Fruit fly (Drosophila melanogaster) whole organism, embryonic: ENCODE measurements around the gene Tsp5D.
A peak's percentile ranks its signal among the peaks of the same experiment; 100 is the strongest.

Experiments
- B-H2 ChIP-seq: fragments of 200-800 bp; sonication (Bioruptor generic); optimal IDR thresholded peaks from 2 replicates; lab custom pipeline; 2018; ENCODE audit warnings: missing biosample characterization, mild to moderate bottlenecking, missing genetic modification characterization
- CG10209 ChIP-seq: fragments of 200-800 bp; sonication (Bioruptor generic); optimal IDR thresholded peaks from 3 replicates; lab custom pipeline; 2017; ENCODE audit warnings: missing biosample characterization, mild to moderate bottlenecking, missing genetic modification characterization, missing genetic modification reagents
- CG10959 ChIP-seq: fragments of 200-800 bp; sonication (Bioruptor generic); IDR thresholded peaks from 2 replicates; pipeline ENCODE4 v1.3.6; 2022; ENCODE audit warnings: missing biosample characterization, missing genetic modification characterization
- CG11456 ChIP-seq: fragments of 200-800 bp; sonication (Bioruptor generic); IDR thresholded peaks from 3 replicates; pipeline ENCODE4 v1.3.6; 2022; ENCODE audit warnings: missing biosample characterization, missing genetic modification characterization
- CG11504 ChIP-seq: fragments of 200-800 bp; sonication (Bioruptor generic); optimal IDR thresholded peaks from 3 replicates; lab custom pipeline; 2019; ENCODE audit warnings: missing biosample characterization, mild to moderate bottlenecking, missing genetic modification characterization, moderate library complexity
- CG13624 ChIP-seq: fragments of 200-800 bp; sonication (Bioruptor generic); optimal IDR thresholded peaks from 2 replicates; lab custom pipeline; 2016; ENCODE audit warnings: missing biosample characterization, missing genetic modification characterization
- CG13894 ChIP-seq: fragments of 200-800 bp; sonication (Bioruptor generic); optimal IDR thresholded peaks from 3 replicates; lab custom pipeline; 2018; ENCODE audit warnings: missing biosample characterization, mild to moderate bottlenecking, missing genetic modification characterization, moderate library complexity
- CG16779 ChIP-seq: fragments of 200-800 bp; sonication (Bioruptor generic); IDR thresholded peaks from 2 replicates; pipeline ENCODE4 v1.3.6; 2022; ENCODE audit warnings: missing biosample characterization, missing genetic modification characterization
- CG16813 ChIP-seq: fragments of 200-800 bp; sonication (Bioruptor generic); IDR thresholded peaks from 3 replicates; pipeline ENCODE4 v1.3.6; 2022; ENCODE audit warnings: missing biosample characterization, missing genetic modification characterization; ENCODE audit not compliant: partially characterized antibody
- CG4360 ChIP-seq: fragments of 200-800 bp; sonication (Bioruptor generic); IDR thresholded peaks from 2 replicates; pipeline ENCODE4 v1.3.6; 2022; ENCODE audit warnings: missing biosample characterization, missing genetic modification characterization
- CG6175 ChIP-seq: fragments of 200-800 bp; sonication (Bioruptor generic); IDR thresholded peaks from 3 replicates; pipeline ENCODE4 v1.3.6; 2022; ENCODE audit warnings: missing biosample characterization, missing genetic modification characterization
- CG6254 ChIP-seq: fragments of 200-800 bp; sonication (Bioruptor generic); optimal IDR thresholded peaks from 3 replicates; lab custom pipeline; 2017; ENCODE audit warnings: mild to moderate bottlenecking, missing biosample characterization, missing genetic modification reagents, missing genetic modification characterization
- CG8388 ChIP-seq: fragments of 200-800 bp; sonication (Bioruptor generic); optimal IDR thresholded peaks from 2 replicates; lab custom pipeline; 2019; ENCODE audit warnings: missing biosample characterization, mild to moderate bottlenecking, missing genetic modification characterization, moderate library complexity
- CG8924 ChIP-seq: fragments of 200-800 bp; optimal IDR thresholded peaks from 3 replicates; lab custom pipeline; 2019; ENCODE audit warnings: missing biosample characterization, mild to moderate bottlenecking, missing genetic modification characterization, moderate library complexity
- Chrac-16 ChIP-seq: fragments of 200-800 bp; sonication (Bioruptor generic); optimal IDR thresholded peaks from 3 replicates; lab custom pipeline; 2016; ENCODE audit warnings: missing biosample characterization, missing genetic modification characterization
- Deaf1 ChIP-seq: fragments of 200-800 bp; optimal IDR thresholded peaks from 3 replicates; lab custom pipeline; 2019; ENCODE audit warnings: missing biosample characterization, mild to moderate bottlenecking, missing genetic modification characterization, moderate library complexity
- Dip3 ChIP-seq: fragments of 200-800 bp; sonication (Bioruptor generic); optimal IDR thresholded peaks from 3 replicates; lab custom pipeline; 2016; ENCODE audit warnings: missing biosample characterization, missing genetic modification characterization
- Dll ChIP-seq: fragments of 200-800 bp; sonication (Bioruptor generic); IDR thresholded peaks from 4 replicates; pipeline ENCODE4 v1.3.6; 2022; ENCODE audit warnings: missing biosample characterization, missing genetic modification characterization; ENCODE audit not compliant: partially characterized antibody
- Myb ChIP-seq: fragments of 200-800 bp; sonication (Bioruptor generic); optimal IDR thresholded peaks from 2 replicates; lab custom pipeline; 2016; ENCODE audit warnings: missing biosample characterization, missing genetic modification characterization
- NK7.1 ChIP-seq: fragments of 200-800 bp; sonication (Bioruptor generic); optimal IDR thresholded peaks from 3 replicates; lab custom pipeline; 2016; ENCODE audit warnings: missing biosample characterization, missing genetic modification characterization
- Nf-YA ChIP-seq: fragments of 200-800 bp; sonication (Bioruptor generic); IDR thresholded peaks from 2 replicates; pipeline ENCODE4 v1.3.6; 2022; ENCODE audit warnings: missing biosample characterization, missing genetic modification characterization
- Oli ChIP-seq: fragments of 200-800 bp; sonication (Bioruptor generic); optimal IDR thresholded peaks from 2 replicates; lab custom pipeline; 2018; ENCODE audit warnings: missing biosample characterization, mild to moderate bottlenecking, missing genetic modification characterization, moderate library complexity
- PHDP ChIP-seq: fragments of 200-800 bp; sonication (Bioruptor generic); optimal IDR thresholded peaks from 3 replicates; lab custom pipeline; 2018; ENCODE audit warnings: missing biosample characterization, mild to moderate bottlenecking, missing genetic modification characterization, moderate library complexity
- Ravus ChIP-seq: fragments of 200-800 bp; sonication (Bioruptor generic); IDR thresholded peaks from 2 replicates; pipeline ENCODE4 v1.3.6; 2022; ENCODE audit warnings: missing biosample characterization, missing genetic modification characterization
- Sox100B ChIP-seq: fragments of 200-800 bp; sonication (Bioruptor generic); optimal IDR thresholded peaks from 3 replicates; lab custom pipeline; 2018; ENCODE audit warnings: missing biosample characterization, mild to moderate bottlenecking, missing genetic modification characterization
- Tbp ChIP-seq: fragments of >200 bp; optimal IDR thresholded peaks from 2 replicates; lab custom pipeline; 2018; ENCODE audit warnings: missing biosample characterization, missing genetic modification characterization
- ap ChIP-seq: fragments of 200-800 bp; sonication (Bioruptor generic); IDR thresholded peaks from 2 replicates; pipeline ENCODE4 v1.3.6; 2022; ENCODE audit warnings: missing biosample characterization, missing genetic modification characterization
- ase ChIP-seq: fragments of 200-800 bp; sonication (Bioruptor generic); IDR thresholded peaks from 3 replicates; pipeline ENCODE4 v1.3.6; 2022; ENCODE audit warnings: missing biosample characterization, missing genetic modification characterization
- ci ChIP-seq: fragments of 200-800 bp; sonication (Bioruptor generic); IDR thresholded peaks from 3 replicates; pipeline ENCODE4 v1.3.6; 2022; ENCODE audit warnings: missing biosample characterization, missing genetic modification characterization
- croc ChIP-seq: fragments of 200-800 bp; sonication (Bioruptor generic); conservative IDR thresholded peaks from 3 replicates; pipeline ENCODE4 v1.3.6; 2022; ENCODE audit warnings: missing biosample characterization, missing genetic modification characterization
- dati ChIP-seq: fragments of 200-800 bp; sonication (Bioruptor generic); IDR thresholded peaks from 2 replicates; pipeline ENCODE4 v1.3.6; 2022; ENCODE audit warnings: missing biosample characterization, missing genetic modification characterization
- disco-r ChIP-seq: fragments of 200-800 bp; sonication (Bioruptor generic); optimal IDR thresholded peaks from 2 replicates; lab custom pipeline; 2016; ENCODE audit warnings: missing biosample characterization, missing genetic modification characterization
- dmrt11E ChIP-seq: fragments of 200-800 bp; sonication (Bioruptor generic); optimal IDR thresholded peaks from 3 replicates; lab custom pipeline; 2018; ENCODE audit warnings: missing biosample characterization, mild to moderate bottlenecking, missing genetic modification characterization, moderate library complexity
- dmrt99B ChIP-seq: fragments of 200-800 bp; sonication (Bioruptor generic); optimal IDR thresholded peaks from 2 replicates; lab custom pipeline; 2018; ENCODE audit warnings: missing biosample characterization, mild to moderate bottlenecking, missing genetic modification characterization, moderate library complexity
- dysf ChIP-seq: fragments of 200-800 bp; sonication (Bioruptor generic); IDR thresholded peaks from 3 replicates; pipeline ENCODE4 v1.3.6; 2022; ENCODE audit warnings: missing biosample characterization, missing genetic modification characterization
- klu ChIP-seq: fragments of 200-800 bp; sonication (Bioruptor generic); IDR thresholded peaks from 2 replicates; pipeline ENCODE4 v1.3.6; 2022; ENCODE audit warnings: missing biosample characterization, missing genetic modification characterization
- knrl ChIP-seq: fragments of 200-800 bp; sonication (Bioruptor generic); IDR thresholded peaks from 3 replicates; pipeline ENCODE4 v1.3.6; 2022; ENCODE audit warnings: missing biosample characterization, missing genetic modification characterization; ENCODE audit not compliant: partially characterized antibody
- lbe ChIP-seq: fragments of 200-800 bp; sonication (Bioruptor generic); optimal IDR thresholded peaks from 2 replicates; lab custom pipeline; 2016; ENCODE audit warnings: missing biosample characterization, mild to moderate bottlenecking, missing genetic modification characterization
- mld ChIP-seq: fragments of 200-800 bp; sonication (Bioruptor generic); IDR thresholded peaks from 3 replicates; pipeline ENCODE4 v1.3.6; 2022; ENCODE audit warnings: missing biosample characterization, missing genetic modification characterization; ENCODE audit not compliant: partially characterized antibody
- oc ChIP-seq: fragments of 200-800 bp; sonication (Bioruptor generic); optimal IDR thresholded peaks from 2 replicates; lab custom pipeline; 2018; ENCODE audit warnings: missing biosample characterization, mild to moderate bottlenecking, missing genetic modification characterization, moderate library complexity
- odd ChIP-seq: fragments of 200-800 bp; sonication (Bioruptor generic); optimal IDR thresholded peaks from 2 replicates; lab custom pipeline; 2017; ENCODE audit warnings: missing biosample characterization, mild to moderate bottlenecking, missing genetic modification characterization
- pita ChIP-seq: fragments of 200-800 bp; sonication (Bioruptor generic); optimal IDR thresholded peaks from 2 replicates; lab custom pipeline; 2017; ENCODE audit warnings: missing biosample characterization, mild to moderate bottlenecking, missing genetic modification characterization
- rib ChIP-seq: fragments of 200-800 bp; sonication (Bioruptor generic); IDR thresholded peaks from 2 replicates; pipeline ENCODE4 v1.3.6; 2022; ENCODE audit warnings: missing biosample characterization, missing genetic modification characterization
- ro ChIP-seq: fragments of 200-800 bp; sonication (Bioruptor generic); IDR thresholded peaks from 2 replicates; pipeline ENCODE4 v1.3.6; 2022; ENCODE audit warnings: missing biosample characterization, missing genetic modification characterization
- slou ChIP-seq: fragments of 200-800 bp; sonication (Bioruptor generic); optimal IDR thresholded peaks from 3 replicates; lab custom pipeline; 2016; ENCODE audit warnings: missing biosample characterization, missing genetic modification characterization
- sna ChIP-seq: fragments of 200-800 bp; sonication (Bioruptor generic); IDR thresholded peaks from 2 replicates; pipeline ENCODE4 v1.3.6; 2022; ENCODE audit warnings: missing biosample characterization, missing genetic modification characterization; ENCODE audit not compliant: partially characterized antibody
- sob ChIP-seq: fragments of 200-800 bp; sonication (Bioruptor generic); IDR thresholded peaks from 2 replicates; pipeline ENCODE4 v1.3.6; 2022; ENCODE audit warnings: missing biosample characterization, missing genetic modification characterization
- sqz ChIP-seq: fragments of 200-800 bp; sonication (Bioruptor generic); optimal IDR thresholded peaks from 3 replicates; lab custom pipeline; 2018; ENCODE audit warnings: missing biosample characterization, mild to moderate bottlenecking, missing genetic modification characterization
- usp ChIP-seq: fragments of >200 bp; optimal IDR thresholded peaks from 2 replicates; lab custom pipeline; 2017; ENCODE audit warnings: missing biosample characterization, missing genetic modification characterization
- z ChIP-seq: fragments of 200-800 bp; sonication (Bioruptor generic); IDR thresholded peaks from 3 replicates; pipeline ENCODE4 v1.3.6; 2022; ENCODE audit warnings: missing biosample characterization, missing genetic modification characterization

Tsp5D gene

dm6 chrX:6037180-6037946 lies 37.3 kb downstream of the Tsp5D start, which contains the start of the genes rux and MCTS1 (continued):
- TF ChIP-seq pita (no peak), CG6254 (GFP tag; lab: Kevin White, UChicago) (no peak), Oli (tag; lab: Kevin White, UChicago) (peak; percentile 6), Dll (GFP tag; lab: Robert Waterston, UW) (peak; percentile 97), ase (GFP tag; lab: Robert Waterston, UW) (no peak), CG6175 (GFP tag; lab: Robert Waterston, UW) (no peak), ci (GFP tag; lab: Robert Waterston, UW) (no peak), Tbp (GFP tag; lab: Kevin White, UChicago) (no peak), odd (no peak), CG8924 (tag; lab: Kevin White, UChicago) (peak; percentile 49), PHDP (no peak), croc (GFP tag; lab: Robert Waterston, UW) (no peak), Dip3 (GFP tag; lab: Kevin White, UChicago) (peak; percentile 40), ro (GFP tag; lab: Robert Waterston, UW) (no peak), Nf-YA (GFP tag; lab: Robert Waterston, UW) (no peak), Myb (GFP tag; lab: Kevin White, UChicago) (peak; percentile 1), dati (GFP tag; lab: Robert Waterston, UW) (no peak), klu (GFP tag; lab: Robert Waterston, UW) (peak; percentile 21; the same call in 1 of the 2 replicates), B-H2 (GFP tag; lab: Kevin White, UChicago) (peak; percentile 38), dysf (GFP tag; lab: Robert Waterston, UW) (peak; percentile 42; the same call in 1 of the 3 replicates), mld (GFP tag; lab: Robert Waterston, UW) (peak; percentile 86), dmrt11E (tag; lab: Kevin White, UChicago) (peak; percentile 12), slou (GFP tag; lab: Kevin White, UChicago) (no peak), sna (GFP tag; lab: Robert Waterston, UW) (peak; percentile 94), CG10959 (no peak), z (GFP tag; lab: Robert Waterston, UW) (no peak), lbe (GFP tag; lab: Kevin White, UChicago) (peak; percentile 40), CG13624 (GFP tag; lab: Kevin White, UChicago) (peak; percentile 3), CG8388 (GFP tag; lab: Kevin White, UChicago) (no peak), CG16813 (GFP tag; lab: Robert Waterston, UW) (peak; percentile 97), usp (GFP tag; lab: Kevin White, UChicago) (no peak), CG16779 (GFP tag; lab: Robert Waterston, UW) (no peak), oc (tag; lab: Kevin White, UChicago) (no peak), sob (GFP tag; lab: Robert Waterston, UW) (peak; percentile 51; the same call in 1 of the 2 replicates), Sox100B (GFP tag; lab: Kevin White, UChicago) (no peak), knrl (GFP tag; lab: Robert Waterston, UW) (peak; percentile 94), dmrt99B (tag; lab: Kevin White, UChicago) (no peak), CG11504 (peak; percentile 44), Deaf1 (tag; lab: Kevin White, UChicago) (no peak), CG10209 (GFP tag; lab: Kevin White, UChicago) (no peak), CG4360 (GFP tag; lab: Robert Waterston, UW) (no peak), ap (GFP tag; lab: Robert Waterston, UW) (no peak), sqz (no peak), Chrac-16 (GFP tag; lab: Kevin White, UChicago) (peak; percentile 31), rib (GFP tag; lab: Robert Waterston, UW) (no peak), disco-r (GFP tag; lab: Kevin White, UChicago) (no peak), Ravus (GFP tag; lab: Robert Waterston, UW) (no peak), CG13894 (tag; lab: Kevin White, UChicago) (no peak), NK7.1 (GFP tag; lab: Kevin White, UChicago) (no peak), CG11456 (GFP tag; lab: Robert Waterston, UW) (peak; percentile 74; the same call in 2 of the 3 replicates)
